Worm (Caenorhabditis elegans) whole organism, dauer: Measurements from ENCODE around the gene Y54F10BM.13.

Experiments
- unc-62 ChIP-seq: sonication (generic microtip); optimal IDR thresholded peaks from 2 replicates; lab custom pipeline; 2017; ENCODE audit warnings: missing biosample characterization, missing genetic modification reagents, missing genetic modification characterization

Y54F10BM.13 gene

ce11 chrIII:2331033-2331625 is at the start of gene Y54F10BM.13, which contains the start of gene ppm-1.D:
Gene Y54F10BM.13, minus strand, starts transcription at chrIII:2331083.
Gene ppm-1.D, plus strand, starts transcription at chrIII:2331572.
- no peak for TF ChIP-seq unc-62 (GFP tag; lab: Kevin White, UChicago)

ce11 chrIII:2375918-2376317 is 45.0 kb upstream of the Y54F10BM.13 start, which contains the start of gene H14E04.2:
Gene H14E04.2, plus strand, starts transcription at chrIII:2376193.
- TF ChIP-seq unc-62 (GFP tag; lab: Kevin White, UChicago): no peak

ce11 chrIII:2371864-2372263 is 41.0 kb upstream of the Y54F10BM.13 start, which contains the start of gene H04J21.1:
Gene H04J21.1, minus strand, starts transcription at chrIII:2371964.
- no peak for TF ChIP-seq unc-62 (GFP tag; lab: Kevin White, UChicago)

- TF ChIP-seq unc-62 (GFP tag; lab: Kevin White, UChicago): no peak
Measured at ce11 chrIII:2368424-2368823, 37.5 kb upstream of the Y54F10BM.13 start, which contains the start of gene H04J21.4. Gene H04J21.4, minus strand, starts transcription at chrIII:2368524.

ce11 chrIII:2362648-2363047 is 31.8 kb upstream of the Y54F10BM.13 start, which contains the start of gene srd-69:
Gene srd-69, plus strand, starts transcription at chrIII:2362948.
- no peak for TF ChIP-seq unc-62 (GFP tag; lab: Kevin White, UChicago)

- no peak for TF ChIP-seq unc-62 (GFP tag; lab: Kevin White, UChicago)
Measured at ce11 chrIII:2349956-2350355, 19.1 kb upstream of the Y54F10BM.13 start.

- TF ChIP-seq unc-62 (GFP tag; lab: Kevin White, UChicago): no peak
Measured at ce11 chrIII:2347291-2347690, 16.4 kb upstream of the Y54F10BM.13 start, which contains the start of gene gip-1. Gene gip-1, plus strand, starts transcription at chrIII:2347591.

ce11 chrIII:2343273-2343672 is 12.4 kb upstream of the Y54F10BM.13 start, which contains the start of gene phf-5:
Gene phf-5, plus strand, starts transcription at chrIII:2343573.
- no peak for TF ChIP-seq unc-62 (GFP tag; lab: Kevin White, UChicago)

- TF ChIP-seq unc-62 (GFP tag; lab: Kevin White, UChicago): no peak
Measured at ce11 chrIII:2330389-2330788, 494 bp downstream of the Y54F10BM.13 start.

ce11 chrIII:2329336-2329735 is 1.5 kb downstream of the Y54F10BM.13 start, which contains the start of gene Y54F10BM.12:
Gene Y54F10BM.12, minus strand, starts transcription at chrIII:2329679.
- no peak for TF ChIP-seq unc-62 (GFP tag; lab: Kevin White, UChicago)

- TF ChIP-seq unc-62 (GFP tag; lab: Kevin White, UChicago): no peak
Measured at ce11 chrIII:2328612-2329011, 2.3 kb downstream of the Y54F10BM.13 start.

- TF ChIP-seq unc-62 (GFP tag; lab: Kevin White, UChicago): no peak
Measured at ce11 chrIII:2324703-2325102, 6.2 kb downstream of the Y54F10BM.13 start.

ce11 chrIII:2316439-2316838 is 14.4 kb downstream of the Y54F10BM.13 start:
- TF ChIP-seq unc-62 (GFP tag; lab: Kevin White, UChicago): no peak

ce11 chrIII:2314678-2315077 is 16.2 kb downstream of the Y54F10BM.13 start:
- no peak for TF ChIP-seq unc-62 (GFP tag; lab: Kevin White, UChicago)

- TF ChIP-seq unc-62 (GFP tag; lab: Kevin White, UChicago): no peak
Measured at ce11 chrIII:2313985-2314494, 16.8 kb downstream of the Y54F10BM.13 start, which contains the start of the genes fbxa-66 and iffb-1. Gene fbxa-66, minus strand, starts transcription at chrIII:2314035. Gene iffb-1, plus strand, starts transcription at chrIII:2314436.

- TF ChIP-seq unc-62 (GFP tag; lab: Kevin White, UChicago): no peak
Measured at ce11 chrIII:2310996-2311395, 19.9 kb downstream of the Y54F10BM.13 start.
